Worm (Caenorhabditis elegans) whole organism, L4/young adult: ENCODE results near the gene sod-1.
A peak's percentile ranks its signal among the peaks of the same experiment; 100 is the strongest.
"Not testable (repeated sequence)": the region's sequence is repeated elsewhere in the genome, so short reads cannot be mapped to it uniquely, and the experiment has no call there.

Source experiments
- W03F9.2 ChIP-seq: fragments of 150-350 bp; optimal IDR thresholded peaks from 2 replicates; lab custom pipeline; 2014; ENCODE audit warnings: missing biosample characterization, missing genetic modification characterization
- dao-5 ChIP-seq: sonication (generic microtip); optimal IDR thresholded peaks from 2 replicates; lab custom pipeline; 2016; ENCODE audit warnings: missing genotype, missing genetic modification characterization, moderate library complexity, missing compliant biosample characterization
- him-1 ChIP-seq: sonication (generic microtip); optimal IDR thresholded peaks from 2 replicates; lab custom pipeline; 2016; ENCODE audit warnings: missing genotype, missing genetic modification reagents, missing genetic modification characterization, missing compliant biosample characterization

Gene sod-1

ce11 chrII:6973501-6973900, at the start of gene sod-1:
TSS of gene sod-1 (minus strand) at chrII:6973887.
- no peak for TF ChIP-seq W03F9.2 (tag; lab: Kevin White, UChicago)
- TF ChIP-seq him-1 (tag; lab: Kevin White, UChicago) = no peak
- TF ChIP-seq dao-5 (tag; lab: Kevin White, UChicago) = no peak

- TF ChIP-seq dao-5 (tag; lab: Kevin White, UChicago) (no peak), him-1 (tag; lab: Kevin White, UChicago) (no peak), W03F9.2 (tag; lab: Kevin White, UChicago) (no peak)
Observed at ce11 chrII:7022370-7023001, 48.8 kb upstream of the sod-1 start, which contains the start of the genes lst-6 and lst-5. TSS of gene lst-6 (minus strand) at chrII:7022509. TSS of gene lst-5 (plus strand) at chrII:7022913.

ce11 chrII:7012592-7012991, 38.9 kb upstream of the sod-1 start, which contains the start of gene sqv-7:
TSS of gene sqv-7 (minus strand) at chrII:7012692.
- TF ChIP-seq W03F9.2 (tag; lab: Kevin White, UChicago) = no peak
- TF ChIP-seq dao-5 (tag; lab: Kevin White, UChicago) = no peak
- no peak for TF ChIP-seq him-1 (tag; lab: Kevin White, UChicago)

- no peak for TF ChIP-seq W03F9.2 (tag; lab: Kevin White, UChicago)
- no peak for TF ChIP-seq him-1 (tag; lab: Kevin White, UChicago)
- TF ChIP-seq dao-5 (tag; lab: Kevin White, UChicago) = no peak
Observed at ce11 chrII:7002956-7003357, 29.3 kb upstream of the sod-1 start.

ce11 chrII:7001405-7001804, 27.7 kb upstream of the sod-1 start:
- peak; percentile 56 for TF ChIP-seq dao-5 (tag; lab: Kevin White, UChicago)

- TF ChIP-seq him-1 (tag; lab: Kevin White, UChicago) (no peak), W03F9.2 (tag; lab: Kevin White, UChicago) (no peak), dao-5 (tag; lab: Kevin White, UChicago) (no peak)
Observed at ce11 chrII:6995583-6995982, 21.9 kb upstream of the sod-1 start.

ce11 chrII:6994677-6995076, 21.0 kb upstream of the sod-1 start, which contains the start of gene unc-104:
TSS of gene unc-104 (plus strand) at chrII:6994987.
- no peak for TF ChIP-seq him-1 (tag; lab: Kevin White, UChicago)
- TF ChIP-seq W03F9.2 (tag; lab: Kevin White, UChicago) = no peak
- no peak for TF ChIP-seq dao-5 (tag; lab: Kevin White, UChicago)

ce11 chrII:6992949-6993348, 19.3 kb upstream of the sod-1 start:
- peak; percentile 95 for TF ChIP-seq him-1 (tag; lab: Kevin White, UChicago)
- no peak for TF ChIP-seq dao-5 (tag; lab: Kevin White, UChicago)
- TF ChIP-seq W03F9.2 (tag; lab: Kevin White, UChicago) = no peak

ce11 chrII:6989830-6990287, 16.2 kb upstream of the sod-1 start, which contains the start of gene C15F1.1:
TSS of gene C15F1.1 (plus strand) at chrII:6989880.
- TF ChIP-seq him-1 (tag; lab: Kevin White, UChicago) (no peak), W03F9.2 (tag; lab: Kevin White, UChicago) (no peak), dao-5 (tag; lab: Kevin White, UChicago) (no peak)

ce11 chrII:6979646-6980045, 6.0 kb upstream of the sod-1 start, which contains the start of gene C15F1.2:
TSS of gene C15F1.2 (plus strand) at chrII:6979953.
- TF ChIP-seq him-1 (tag; lab: Kevin White, UChicago) (no peak), W03F9.2 (tag; lab: Kevin White, UChicago) (no peak), dao-5 (tag; lab: Kevin White, UChicago) (no peak)

ce11 chrII:6978908-6979307, 5.2 kb upstream of the sod-1 start:
- TF ChIP-seq dao-5 (tag; lab: Kevin White, UChicago) (no peak), him-1 (tag; lab: Kevin White, UChicago) (no peak), W03F9.2 (tag; lab: Kevin White, UChicago) (no peak)

- not testable (repeated sequence) for TF ChIP-seq him-1, W03F9.2, dao-5 (tag; lab: Kevin White, UChicago)
Observed at ce11 chrII:6977732-6978131, 4.0 kb upstream of the sod-1 start, which contains the start of gene C15F1.8. TSS of gene C15F1.8 (minus strand) at chrII:6977832.

- TF ChIP-seq him-1 (tag; lab: Kevin White, UChicago) (no peak), dao-5 (tag; lab: Kevin White, UChicago) (no peak), W03F9.2 (tag; lab: Kevin White, UChicago) (no peak)
Observed at ce11 chrII:6975725-6976124, 2.0 kb upstream of the sod-1 start.

- peak; percentile 24 for TF ChIP-seq W03F9.2 (tag; lab: Kevin White, UChicago)
- TF ChIP-seq dao-5 (tag; lab: Kevin White, UChicago) = no peak
- TF ChIP-seq him-1 (tag; lab: Kevin White, UChicago) = no peak
Observed at ce11 chrII:6974011-6974410, 324 bp upstream of the sod-1 start.
